Worm (Caenorhabditis elegans): ENCODE data around the gene spe-39.

DNA sequence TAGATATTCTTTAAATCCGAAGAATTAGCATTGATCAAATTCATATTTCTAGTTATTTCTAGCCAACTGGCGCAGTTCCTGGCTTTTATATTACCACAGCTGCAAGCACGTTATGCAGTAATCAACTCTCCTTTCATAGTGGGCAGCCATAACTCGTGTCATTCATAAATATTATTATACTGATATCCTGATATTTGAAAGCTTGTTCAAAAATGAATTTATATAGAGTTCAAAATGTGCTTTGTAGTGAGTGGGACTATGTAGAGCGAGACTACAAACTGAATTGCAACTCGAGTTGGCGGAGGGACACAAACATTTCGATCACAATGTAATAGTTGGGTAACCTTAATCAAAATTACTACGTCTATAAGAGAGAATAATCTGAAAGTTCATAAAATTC, 13.6 kb upstream of the spe-39 start, which contains the start of gene srh-30:
- TF ChIP-seq dao-5 (tag; optimal IDR thresholded peaks at IDR 0.05), result no peak
- TF ChIP-seq him-1 (tag; optimal IDR thresholded peaks at IDR 0.05), result no peak
- TF ChIP-seq W03F9.2 (tag; optimal IDR thresholded peaks at IDR 0.05), result no peak
